Worm (Caenorhabditis elegans) whole organism, midembryonic: Measurements from ENCODE around the gene F41H10.3.

Source experiments
- tab-1 ChIP-seq: fragments of 200-800 bp; sonication (Bioruptor generic); IDR thresholded peaks from 2 replicates; pipeline ENCODE4 v1.3.6; 2022; ENCODE audit warnings: missing genetic modification characterization, missing compliant biosample characterization
- ztf-23 ChIP-seq: fragments of 200-800 bp; sonication (Bioruptor generic); IDR thresholded peaks from 2 replicates; pipeline ENCODE4 v1.3.6; 2022; ENCODE audit warnings: missing genetic modification reagents, missing genetic modification characterization, missing compliant biosample characterization

- TF ChIP-seq tab-1 (GFP tag; lab: Robert Waterston, UW) (no peak), ztf-23 (no peak)
Observed at ce11 chrIV:5400609-5401008, 31.0 kb downstream of the F41H10.3 start, which contains the start of gene ZK616.1.
